Fruit fly (Drosophila melanogaster) whole organism: ENCODE data around the gene Tap42.

Experiments
- CG8478 ChIP-seq: fragments of >200 bp; optimal IDR thresholded peaks from 2 replicates; lab custom pipeline; 2018; ENCODE audit warnings: inconsistent platforms
- Dll ChIP-seq: fragments of >200 bp; optimal IDR thresholded peaks from 2 replicates; lab custom pipeline; 2017
- EcR ChIP-seq, 2 experiments: fragments of >200 bp; optimal IDR thresholded peaks; 2 replicates each; lab custom pipeline; 2017; ENCODE audit warnings: missing biosample characterization in 2 of 2, missing genetic modification characterization in 2 of 2, missing genetic modification reagents in 2 of 2
- pan ChIP-seq: fragments of >200 bp; optimal IDR thresholded peaks from 2 replicates; lab custom pipeline; 2017
- psq ChIP-seq: fragments of >200 bp; optimal IDR thresholded peaks from 2 replicates; lab custom pipeline; 2017
- usp ChIP-seq: fragments of >200 bp; optimal IDR thresholded peaks from 2 replicates; lab custom pipeline; 2017; ENCODE audit warnings: missing biosample characterization, missing genetic modification characterization, mixed read lengths

DNA sequence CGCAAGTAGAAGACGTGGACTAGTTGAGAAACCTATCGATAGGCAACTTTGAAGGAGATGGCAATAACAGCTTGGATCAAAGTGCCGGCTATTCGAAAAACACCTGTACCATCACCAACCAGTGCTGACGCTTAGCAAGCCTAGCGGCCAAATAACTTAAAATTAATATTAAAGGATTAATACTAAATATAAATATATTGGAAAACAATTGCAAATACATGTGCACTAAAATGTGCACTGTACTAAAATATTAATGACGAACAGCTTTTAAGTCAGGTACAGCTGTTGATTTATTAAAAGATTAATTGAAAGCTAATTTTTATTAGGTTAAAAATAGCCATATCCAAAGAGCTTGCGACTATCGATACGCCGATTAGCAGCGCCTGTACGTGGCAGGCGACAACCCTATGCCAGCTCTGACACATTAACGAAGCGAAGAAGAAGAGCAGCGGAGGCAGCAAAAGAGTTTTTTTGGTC, 11.1 kb downstream of the Tap42 start, which contains the start of the genes CG9302 and beta'COP:
- TF ChIP-seq CG8478: no peak
- TF ChIP-seq Dll: no peak
- no peak for TF ChIP-seq usp (GFP tag; lab: Kevin White, UChicago)
- no peak for TF ChIP-seq psq (lab: Kevin White, UChicago)
- TF ChIP-seq EcR (GFP tag; optimal IDR thresholded peaks at IDR 0.05; lab: Kevin White, UChicago): no peak
- peak; percentile 83 for TF ChIP-seq pan (lab: Kevin White, UChicago)
